Worm (Caenorhabditis elegans) whole organism, dauer: Measurements from ENCODE around the gene isy-1.

Experiments used
- unc-62 ChIP-seq: sonication (generic microtip); optimal IDR thresholded peaks from 2 replicates; lab custom pipeline; 2017; ENCODE audit warnings: missing biosample characterization, missing genetic modification reagents, missing genetic modification characterization

The isy-1 gene

DNA sequence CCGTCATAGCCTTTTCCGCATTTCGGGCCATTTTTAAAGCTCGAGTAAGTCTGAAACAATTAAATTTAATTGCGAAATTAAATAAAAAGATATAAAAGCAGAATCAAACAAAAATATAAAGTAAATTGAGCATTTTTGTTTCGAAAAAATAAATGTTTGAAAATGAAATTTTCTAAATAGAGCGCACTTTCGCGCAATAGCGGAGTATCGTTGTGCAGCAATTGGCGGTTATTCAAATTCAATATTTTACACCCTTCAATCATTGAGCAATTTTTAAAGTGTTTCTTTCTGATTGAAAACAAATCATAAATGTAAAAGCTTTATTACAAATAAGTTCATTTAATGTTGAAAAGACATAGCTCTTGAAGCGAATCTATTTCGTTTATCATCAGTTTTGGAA lies at the start of gene isy-1:
TSS of gene isy-1 (minus strand) at position 50 of the 400 bp plus-strand sequence.
- TF ChIP-seq unc-62 (GFP tag; lab: Kevin White, UChicago): no peak

DNA sequence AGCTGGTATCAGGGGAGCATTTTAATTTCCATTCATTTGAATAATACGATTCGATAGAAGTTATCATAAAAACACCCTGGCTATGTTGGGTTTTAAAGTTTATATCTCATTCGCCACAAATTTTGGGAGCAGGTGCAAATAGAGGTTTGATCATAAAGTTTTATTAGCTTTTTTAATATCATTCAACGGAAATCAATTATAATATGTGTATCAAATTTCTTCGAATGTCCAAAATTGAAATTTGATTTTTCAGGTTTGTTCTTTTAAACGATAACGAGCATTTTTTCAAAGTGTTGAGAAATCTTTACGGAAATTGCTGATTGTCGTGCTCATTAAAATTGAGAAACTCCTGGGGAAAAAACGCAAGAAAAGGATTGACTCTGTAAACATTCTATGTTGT lies 48.2 kb upstream of the isy-1 start, which contains the start of gene srh-74:
TSS of gene srh-74 (minus strand) at position 101 of the 400 bp plus-strand sequence.
- no peak for TF ChIP-seq unc-62 (GFP tag; lab: Kevin White, UChicago)

DNA sequence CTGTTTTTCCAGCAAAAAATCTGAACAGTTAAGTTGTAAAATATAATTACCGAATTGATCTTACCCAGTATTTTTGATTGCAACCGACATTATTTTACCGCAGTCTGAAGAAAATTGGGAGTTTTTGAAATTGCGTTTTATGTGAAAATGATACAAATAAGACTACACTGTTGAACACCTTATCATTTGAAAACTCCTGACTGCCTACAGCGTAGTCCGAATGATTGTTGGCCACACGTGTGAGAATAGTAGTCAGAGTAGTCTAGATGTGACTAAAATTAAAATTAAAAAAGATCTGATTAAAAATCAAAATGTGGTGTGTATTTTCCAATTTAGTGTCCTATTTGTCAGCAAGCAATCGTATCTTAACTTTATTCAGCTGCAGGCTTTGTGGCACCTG lies 46.2 kb upstream of the isy-1 start, which contains the start of gene dhs-18:
TSS of gene dhs-18 (minus strand) at position 104 of the 400 bp plus-strand sequence.
- TF ChIP-seq unc-62 (GFP tag; lab: Kevin White, UChicago): no peak

DNA sequence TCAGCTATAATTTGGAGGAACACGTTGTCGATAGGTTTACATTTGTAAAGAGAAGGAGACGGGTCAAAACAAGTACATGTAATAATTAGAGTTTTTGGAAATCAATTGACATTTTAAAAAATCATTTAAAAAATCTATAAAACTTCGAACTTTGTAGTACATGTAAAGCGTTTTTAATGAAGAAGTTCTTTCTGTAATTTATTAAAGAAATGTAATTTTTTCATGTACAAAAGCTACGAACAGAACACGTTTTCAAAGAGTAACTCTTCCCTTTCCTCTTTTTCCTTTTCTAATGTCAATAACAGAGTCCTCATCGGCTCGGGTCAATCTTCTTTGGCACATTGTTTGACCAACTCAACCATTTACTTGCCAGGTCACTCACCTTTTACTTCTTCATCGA lies 43.3 kb upstream of the isy-1 start, which contains the start of gene C45B11.6:
TSS of gene C45B11.6 (plus strand) at position 301 of the 400 bp plus-strand sequence.
- TF ChIP-seq unc-62 (GFP tag; lab: Kevin White, UChicago): no peak

DNA sequence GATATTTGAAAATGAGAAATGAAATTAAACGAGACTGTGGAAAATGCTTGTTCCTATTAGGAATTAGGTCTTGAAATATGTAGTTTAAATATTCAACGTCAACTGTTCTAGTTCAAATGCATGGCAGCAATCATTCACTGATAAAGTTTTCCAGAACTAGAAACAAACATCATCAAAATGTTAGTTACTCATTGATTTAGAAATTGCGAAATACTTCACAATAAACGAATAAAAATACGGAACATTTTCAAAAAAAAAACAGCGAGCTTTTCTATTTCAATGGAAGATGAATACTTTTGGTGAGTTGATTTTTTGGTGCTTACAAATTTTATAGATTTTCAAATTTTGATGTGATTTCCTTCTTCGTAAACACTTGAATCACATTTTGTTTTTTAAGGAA lies 42.0 kb upstream of the isy-1 start, which contains the start of gene C45B11.2:
TSS of gene C45B11.2 (plus strand) at position 173 of the 400 bp plus-strand sequence.
- no peak for TF ChIP-seq unc-62 (GFP tag; lab: Kevin White, UChicago)

DNA sequence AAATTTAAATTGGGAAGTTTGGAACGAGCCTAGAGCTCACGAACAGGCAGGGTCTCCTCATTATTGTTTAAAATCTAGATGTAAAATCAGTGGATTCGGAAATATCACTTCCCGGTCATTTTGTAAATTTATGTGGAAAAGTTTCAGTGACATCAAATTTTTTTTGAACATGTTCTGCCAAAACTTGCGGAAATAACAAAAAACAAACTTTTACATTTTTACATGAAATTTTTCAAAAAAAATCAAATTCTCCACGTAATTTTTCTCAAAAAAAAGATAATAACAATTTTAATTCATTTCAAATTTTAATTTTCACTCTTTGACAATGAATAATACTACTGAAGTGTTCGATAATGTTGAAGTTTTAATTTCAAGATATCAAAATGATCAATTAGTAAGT lies 41.0 kb upstream of the isy-1 start, which contains the start of gene C45B11.5:
TSS of gene C45B11.5 (plus strand) at position 301 of the 400 bp plus-strand sequence.
- no peak for TF ChIP-seq unc-62 (GFP tag; lab: Kevin White, UChicago)

DNA sequence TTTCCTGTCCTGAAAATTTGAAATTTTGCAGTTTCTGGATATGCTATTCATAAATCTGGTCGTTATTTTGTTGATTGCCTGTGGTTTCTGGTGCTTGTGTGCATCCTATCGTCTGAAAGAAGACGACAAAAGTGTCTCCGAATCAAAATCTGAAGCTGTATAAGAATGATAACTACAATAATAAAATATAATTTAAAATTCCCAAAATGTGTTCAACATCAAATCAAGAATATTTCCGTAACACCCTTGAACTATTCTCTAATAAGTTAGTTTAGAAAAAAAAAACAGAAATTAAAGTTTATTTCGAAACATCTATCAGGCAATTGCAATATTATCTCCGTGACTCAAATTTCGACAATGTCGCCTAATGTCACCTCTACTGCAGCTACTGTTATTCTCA lies 40.0 kb upstream of the isy-1 start, which contains the start of gene C45B11.8:
TSS of gene C45B11.8 (plus strand) at position 301 of the 400 bp plus-strand sequence.
- no peak for TF ChIP-seq unc-62 (GFP tag; lab: Kevin White, UChicago)

DNA sequence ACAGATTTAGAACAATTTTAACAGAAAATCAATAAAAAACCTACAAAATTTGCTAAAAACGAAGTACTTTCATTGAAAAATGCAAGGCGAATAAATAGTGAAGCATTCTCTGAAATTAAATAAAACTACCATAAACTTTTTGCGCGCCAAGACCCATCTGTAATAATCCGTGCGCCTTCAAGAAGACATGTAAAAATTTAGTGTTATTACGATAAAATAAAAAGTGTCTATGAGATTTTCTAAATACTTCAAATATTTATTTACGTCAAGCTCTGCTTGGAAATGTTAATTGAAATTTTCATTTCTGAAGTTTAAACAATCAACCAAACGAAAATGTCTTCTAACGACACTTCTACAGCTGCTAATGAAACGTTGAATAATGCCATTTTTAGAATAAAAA lies 39.5 kb upstream of the isy-1 start, which contains the start of gene C45B11.9:
TSS of gene C45B11.9 (plus strand) at position 301 of the 400 bp plus-strand sequence.
- TF ChIP-seq unc-62 (GFP tag; lab: Kevin White, UChicago): no peak

DNA sequence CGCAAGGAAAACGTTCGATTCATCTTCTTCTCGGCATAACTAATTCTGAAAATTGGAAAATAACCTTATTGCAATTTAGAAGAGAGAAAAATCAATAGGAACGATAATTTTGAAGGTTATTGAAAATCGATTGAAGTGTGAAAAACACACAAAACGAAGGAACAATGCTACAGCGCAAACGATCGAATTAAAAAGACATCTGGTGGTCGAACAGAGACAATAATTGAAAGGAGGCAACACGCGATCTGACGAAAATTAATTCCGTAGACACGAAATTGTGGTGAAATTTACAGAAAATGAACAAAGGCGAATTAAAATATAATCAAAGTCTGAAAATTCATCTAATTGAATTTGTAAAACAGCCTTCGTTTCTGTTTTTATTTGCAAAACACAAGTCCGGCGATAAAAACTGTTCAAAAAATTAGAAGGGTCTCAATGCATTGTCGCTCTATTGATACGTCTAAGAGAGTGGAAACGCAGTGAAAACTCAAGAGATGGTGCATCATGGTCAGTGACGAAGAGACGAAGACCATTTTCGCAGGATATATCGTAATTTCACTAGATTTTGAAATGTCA lies 39.0 kb upstream of the isy-1 start, which contains the start of gene pak-2:
TSS of gene pak-2 (minus strand) at position 51 of the 576 bp plus-strand sequence.
- no peak for TF ChIP-seq unc-62 (GFP tag; lab: Kevin White, UChicago)

DNA sequence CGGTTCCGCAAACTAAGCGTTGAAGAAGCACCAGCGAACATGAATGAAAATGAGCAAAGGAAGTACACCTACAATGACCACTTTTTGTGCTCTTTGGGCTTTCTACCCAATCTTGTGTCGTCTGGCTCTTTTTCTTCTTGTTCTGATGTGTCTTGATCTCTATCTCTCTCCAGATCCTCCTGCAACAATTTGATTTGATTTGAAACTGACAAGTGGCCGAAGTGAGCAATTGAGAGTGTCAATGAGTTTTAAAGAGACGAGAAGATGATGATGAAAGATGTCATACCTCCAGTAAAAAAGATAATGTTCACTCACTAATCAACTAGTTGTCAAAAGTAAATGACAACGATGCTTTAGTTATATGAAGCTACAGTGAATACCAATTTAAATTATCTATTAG lies 34.2 kb upstream of the isy-1 start, which contains the start of gene pptr-2:
TSS of gene pptr-2 (minus strand) at position 184 of the 400 bp plus-strand sequence.
- TF ChIP-seq unc-62 (GFP tag; lab: Kevin White, UChicago): no peak

DNA sequence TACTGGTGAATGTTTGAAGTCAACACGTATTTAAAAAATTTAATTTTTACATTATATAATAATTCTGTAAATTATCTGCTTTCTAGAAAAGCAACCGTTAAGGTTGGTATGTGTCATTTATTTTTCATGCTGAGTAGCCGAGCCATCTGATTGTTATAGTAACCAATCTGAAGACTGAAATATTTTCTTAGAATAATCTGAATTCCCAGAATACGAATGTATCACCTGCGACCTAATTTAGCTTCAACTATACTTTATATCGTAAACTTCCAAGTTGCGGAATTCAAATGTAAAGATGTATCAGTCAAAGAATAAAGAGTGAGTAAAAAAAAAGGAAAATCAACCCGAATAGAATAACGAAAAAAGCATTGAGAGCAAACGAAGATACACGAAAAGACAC lies 32.7 kb upstream of the isy-1 start:
- TF ChIP-seq unc-62 (GFP tag; lab: Kevin White, UChicago): no peak

DNA sequence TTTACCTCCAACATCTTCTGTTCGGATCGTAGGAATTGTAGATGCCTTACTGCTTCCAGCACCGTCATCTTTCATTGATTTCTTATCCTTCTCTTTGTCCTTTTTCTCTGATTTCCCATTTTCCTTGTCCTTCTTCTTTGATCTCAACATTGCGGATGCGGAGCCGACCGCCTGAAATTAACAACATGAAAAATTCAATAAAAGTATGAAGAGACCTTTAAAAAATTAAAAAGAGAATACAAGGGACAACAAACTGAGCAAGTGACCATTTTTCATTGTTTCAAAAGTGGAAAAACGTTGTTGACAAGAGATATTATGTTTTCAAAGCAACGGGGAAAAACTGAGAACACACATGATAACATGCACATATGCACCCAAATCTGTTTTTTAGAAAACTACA lies 30.2 kb upstream of the isy-1 start:
- no peak for TF ChIP-seq unc-62 (GFP tag; lab: Kevin White, UChicago)

DNA sequence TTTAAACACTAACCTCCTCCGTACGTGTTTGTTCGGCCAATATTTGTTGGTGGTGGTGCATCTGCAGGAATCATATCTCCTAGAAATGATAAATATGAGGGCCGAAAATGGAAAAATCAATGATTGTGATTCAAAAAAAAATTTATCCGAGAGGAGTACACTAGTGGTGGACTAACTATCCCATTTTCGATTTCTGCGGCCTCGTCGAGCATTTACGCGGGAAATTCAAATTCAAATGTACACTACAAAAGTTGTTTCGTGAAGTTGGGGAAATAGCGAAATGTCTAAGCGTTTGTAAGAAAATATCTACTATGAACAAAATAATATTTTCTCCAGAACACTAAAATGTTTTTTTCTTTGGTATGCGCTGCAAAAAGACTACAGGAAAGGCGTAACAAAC lies 28.8 kb upstream of the isy-1 start:
- TF ChIP-seq unc-62 (GFP tag; lab: Kevin White, UChicago): no peak

DNA sequence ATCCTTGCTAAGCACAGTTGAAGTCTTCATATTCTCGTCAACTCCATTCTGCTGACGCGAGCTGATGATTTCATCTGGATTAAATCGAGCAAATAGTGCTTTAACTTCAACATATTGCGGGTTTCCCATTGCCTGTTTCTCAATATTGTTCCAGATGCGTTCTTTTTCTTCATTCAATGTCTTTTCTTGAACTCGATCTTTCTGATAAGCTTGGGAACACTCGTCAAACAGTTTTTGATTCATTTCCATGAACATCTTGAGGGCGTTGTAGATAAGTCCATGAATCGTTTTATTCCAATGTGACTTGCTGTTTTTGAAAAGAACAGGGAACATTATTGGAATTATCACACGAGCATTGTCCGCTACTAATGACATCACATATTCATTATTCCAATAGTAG lies 27.2 kb upstream of the isy-1 start:
- no peak for TF ChIP-seq unc-62 (GFP tag; lab: Kevin White, UChicago)

DNA sequence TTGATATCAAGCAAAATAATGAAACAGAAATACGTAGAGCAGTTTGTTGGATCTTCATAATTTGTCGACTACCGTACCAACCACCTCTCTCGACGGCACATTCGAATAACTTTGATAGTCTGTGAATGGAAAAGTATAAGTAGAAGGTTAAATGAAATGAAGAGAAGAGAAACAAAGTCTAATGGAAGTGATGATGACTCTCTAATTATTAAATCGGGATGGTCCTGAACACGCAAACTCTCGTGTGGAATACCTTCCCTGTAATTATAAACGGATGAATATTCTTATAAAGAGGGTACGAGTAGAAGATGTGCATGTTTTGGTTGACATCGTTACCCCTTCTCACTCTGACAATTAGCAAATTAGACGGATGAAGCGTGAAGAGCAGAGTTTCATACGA lies 22.3 kb upstream of the isy-1 start, which contains the start of the genes C13G3.12 and hot-6:
TSS of gene C13G3.12 (minus strand) at position 101 of the 400 bp plus-strand sequence.
TSS of gene hot-6 (minus strand) at position 121 of the 400 bp plus-strand sequence.
- TF ChIP-seq unc-62 (GFP tag; lab: Kevin White, UChicago): no peak

DNA sequence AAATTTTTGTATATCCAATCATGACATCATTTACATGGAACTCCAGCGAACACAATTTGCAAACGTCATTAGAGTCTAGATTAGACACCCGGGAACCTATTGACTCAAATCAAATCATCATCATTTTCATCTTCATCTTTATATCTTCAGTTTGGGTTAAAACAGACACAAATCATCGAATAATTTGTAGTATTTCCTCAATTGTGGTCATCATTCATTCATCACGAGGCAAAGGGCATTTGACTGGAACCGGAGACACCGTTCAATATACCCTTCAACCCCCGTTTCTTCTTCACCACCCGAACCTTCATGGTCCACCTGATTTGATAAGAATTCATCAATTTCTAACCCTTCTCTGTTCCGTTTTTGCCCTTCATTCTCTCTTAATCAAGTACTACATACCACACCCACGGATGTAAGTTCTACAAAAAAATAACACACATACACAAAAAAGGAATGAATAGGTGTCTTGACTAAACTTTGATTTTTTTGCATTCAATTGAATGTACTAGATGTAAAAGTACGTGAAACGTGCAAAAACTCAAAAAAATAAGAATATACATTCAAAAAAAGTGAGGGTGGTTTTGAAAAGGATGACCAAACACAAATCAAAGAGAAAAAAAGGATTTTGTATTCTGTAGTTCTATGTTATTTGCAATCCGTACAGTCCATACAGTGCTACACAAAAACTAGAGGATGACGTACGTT lies 16.5 kb upstream of the isy-1 start:
- TF ChIP-seq unc-62 (GFP tag; lab: Kevin White, UChicago): no peak
